Fruit fly (Drosophila melanogaster): ENCODE results near the gene side-VII.

Gene side-VII

DNA sequence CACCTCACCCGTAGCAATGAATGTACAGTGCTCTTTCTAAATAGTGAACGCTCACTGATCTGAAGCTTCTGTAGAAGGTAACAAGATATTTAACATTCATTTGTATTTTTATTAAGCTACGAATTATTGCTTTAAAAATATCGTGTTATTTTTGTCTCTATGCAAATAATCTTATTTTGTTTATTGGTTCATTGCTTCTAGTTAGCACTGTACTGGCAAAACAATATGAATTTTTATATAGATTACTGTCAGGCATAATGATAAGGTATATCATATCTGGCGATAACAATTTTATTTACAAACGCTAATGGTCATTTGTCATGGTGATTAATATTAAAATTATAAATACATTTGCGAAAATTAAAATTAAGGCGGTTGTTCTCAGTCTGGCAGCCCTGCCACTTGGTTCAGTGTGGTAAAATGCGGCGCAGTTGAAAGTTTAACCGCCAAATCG, 31.8 kb upstream of the side-VII start, which contains the start of gene CG9471 (continued):
- TF ChIP-seq ash1 (GFP tag; optimal IDR thresholded peaks at IDR 0.05) (no peak), lmd (GFP tag; IDR thresholded peaks at IDR 0.05) (peak; percentile 92), CG2875 (GFP tag; optimal IDR thresholded peaks at IDR 0.05) (peak; percentile 78), CG14441 (GFP tag; IDR thresholded peaks at IDR 0.05) (peak; percentile 91), disco-r (GFP tag; optimal IDR thresholded peaks at IDR 0.05) (peak; percentile 43), CG31441 (GFP tag; IDR thresholded peaks at IDR 0.05) (peak; percentile 95), CG5245 (GFP tag; optimal IDR thresholded peaks at IDR 0.05) (peak; percentile 77), inv (GFP tag; IDR thresholded peaks at IDR 0.05; ENCODE audit: partially characterized antibody) (no peak), Bgb (GFP tag; IDR thresholded peaks at IDR 0.05; ENCODE audit: partially characterized antibody) (peak; percentile 15; the same call in 1 of the 2 replicates), CG18011 (GFP tag; optimal IDR thresholded peaks at IDR 0.05) (peak; percentile 72)

DNA sequence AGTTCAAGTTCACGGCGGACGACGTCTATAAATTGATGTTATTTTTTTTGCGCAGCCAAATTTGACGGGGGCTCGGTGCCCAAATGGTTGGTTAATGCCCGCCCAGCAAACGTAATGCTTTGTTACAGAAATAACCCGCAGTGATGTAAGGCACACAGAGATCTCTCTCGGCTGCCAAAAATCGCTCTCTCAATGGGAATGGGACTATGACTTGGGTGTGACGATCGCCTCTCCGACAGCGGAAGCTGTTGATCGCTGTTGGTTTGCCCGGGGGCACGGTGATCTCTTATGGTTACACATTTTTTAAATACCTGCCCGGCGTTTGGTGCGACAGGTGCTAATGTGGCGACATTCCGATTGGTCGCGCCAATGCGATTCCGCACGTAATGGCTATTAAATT, 30.3 kb upstream of the side-VII start:
- no peak for TF ChIP-seq Ada2b (GFP tag; IDR thresholded peaks at IDR 0.05)
- 0 out of 3 replicates have a peak, but pooled peaks have one; percentile 26 for TF ChIP-seq CG34224 (GFP tag; IDR thresholded peaks at IDR 0.05; ENCODE audit: partially characterized antibody)
- no peak; the same call in 2 of the 3 replicates for TF ChIP-seq dysf (GFP tag; IDR thresholded peaks at IDR 0.05)
- no peak for TF ChIP-seq tll (GFP tag; optimal IDR thresholded peaks at IDR 0.05)
- no peak for TF ChIP-seq gro (GFP tag; optimal IDR thresholded peaks at IDR 0.05)
- no peak for TF ChIP-seq sisA (GFP tag; IDR thresholded peaks at IDR 0.05)
- no peak for TF ChIP-seq PHDP (tag; optimal IDR thresholded peaks at IDR 0.05)
- TF ChIP-seq Blimp-1 (GFP tag; optimal IDR thresholded peaks at IDR 0.05) = no peak
- TF ChIP-seq CG6272 (GFP tag; IDR thresholded peaks at IDR 0.05) = no peak
- TF ChIP-seq bigmax (GFP tag; optimal IDR thresholded peaks at IDR 0.05) = no peak
- TF ChIP-seq Abd-B (GFP tag; optimal IDR thresholded peaks at IDR 0.05) = no peak
- no peak for TF ChIP-seq esg (GFP tag; conservative IDR thresholded peaks at IDR 0.05)
- TF ChIP-seq ftz-f1 (GFP tag; optimal IDR thresholded peaks at IDR 0.05) = peak; percentile 37
- TF ChIP-seq CG8924 (tag; optimal IDR thresholded peaks at IDR 0.05) = no peak
- TF ChIP-seq knrl (GFP tag; IDR thresholded peaks at IDR 0.05; ENCODE audit: partially characterized antibody) = no peak
- no peak for TF ChIP-seq p53 (GFP tag; optimal IDR thresholded peaks at IDR 0.05)
- TF ChIP-seq lab (GFP tag; optimal IDR thresholded peaks at IDR 0.05) = peak; percentile 7
- 0 out of 2 replicates have a peak, but pooled peaks have one; percentile 33 for TF ChIP-seq rib (GFP tag; IDR thresholded peaks at IDR 0.05)
- TF ChIP-seq unpg (GFP tag; optimal IDR thresholded peaks at IDR 0.05) = no peak
- TF ChIP-seq CG14860 (GFP tag; IDR thresholded peaks at IDR 0.05; ENCODE audit: partially characterized antibody) = no peak
- peak; percentile 30 for TF ChIP-seq CG13624 (GFP tag; optimal IDR thresholded peaks at IDR 0.05)
- no peak for TF ChIP-seq CG13894 (tag; optimal IDR thresholded peaks at IDR 0.05)
- TF ChIP-seq CG4730 (GFP tag; IDR thresholded peaks at IDR 0.05) = no peak
- TF ChIP-seq CG9215 (GFP tag; IDR thresholded peaks at IDR 0.05) = no peak
- TF ChIP-seq Side (GFP tag; optimal IDR thresholded peaks at IDR 0.05) = no peak
- TF ChIP-seq tio (GFP tag; optimal IDR thresholded peaks at IDR 0.05) = no peak
- no peak for TF ChIP-seq CG32772 (GFP tag; IDR thresholded peaks at IDR 0.05)
- TF ChIP-seq Atf3 (GFP tag; optimal IDR thresholded peaks at IDR 0.05) = no peak
- TF ChIP-seq Med (GFP tag) = peak; percentile 51
- no peak for TF ChIP-seq her (GFP tag; optimal IDR thresholded peaks at IDR 0.05)
- peak; percentile 30 for TF ChIP-seq nau (GFP tag; optimal IDR thresholded peaks at IDR 0.05)
- TF ChIP-seq Trl (optimal IDR thresholded peaks at IDR 0.05) = peak in 1 of 2 experiments; percentile 56
- TF ChIP-seq Trl (GFP tag; optimal IDR thresholded peaks at IDR 0.05) = no peak
- TF ChIP-seq pan (optimal IDR thresholded peaks at IDR 0.05) = no peak
- TF ChIP-seq pan (GFP tag; optimal IDR thresholded peaks at IDR 0.05 in 1 of 2, IDR thresholded peaks at IDR 0.05 in 1 of 2) = no peak
- no peak for TF ChIP-seq Spps (tag; optimal IDR thresholded peaks at IDR 0.05)
- no peak for TF ChIP-seq CG30403 (GFP tag; optimal IDR thresholded peaks at IDR 0.05)
- TF ChIP-seq repo (GFP tag; optimal IDR thresholded peaks at IDR 0.05) = no peak
- TF ChIP-seq dm (GFP tag; optimal IDR thresholded peaks at IDR 0.05) = no peak
- no peak for TF ChIP-seq tap (tag; optimal IDR thresholded peaks at IDR 0.05)

Measured in whole organism, embryonic.